Worm (Caenorhabditis elegans): ENCODE measurements around the gene F07G6.5.

DNA sequence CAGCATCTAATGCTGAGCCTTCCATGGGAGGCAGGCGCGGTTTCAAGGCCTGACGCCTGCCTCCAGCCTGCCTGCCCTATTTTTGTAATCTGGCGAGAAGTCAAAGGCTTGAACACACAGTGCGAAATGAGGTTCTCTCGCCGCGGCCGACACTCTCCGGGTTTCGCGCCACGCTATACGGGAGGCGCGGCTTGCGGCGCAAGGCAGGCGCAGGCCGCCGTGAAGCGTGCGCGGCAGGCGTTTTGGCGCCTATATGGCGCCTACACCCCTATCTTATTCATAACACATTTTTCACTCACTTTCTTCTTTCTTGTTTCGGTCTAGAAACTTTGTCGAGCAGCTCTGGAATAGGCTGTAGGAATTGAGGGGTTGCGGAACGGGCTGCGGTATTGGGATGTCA lies 3.4 kb downstream of the F07G6.5 start:
- TF ChIP-seq flt-1 (GFP tag; IDR thresholded peaks at IDR 0.05) (no peak), T22C8.4 (GFP tag; IDR thresholded peaks at IDR 0.05) (no peak), tab-1 (GFP tag; IDR thresholded peaks at IDR 0.05) (0 out of 2 replicates have a peak, but pooled peaks have one; percentile 26), ztf-29 (GFP tag; IDR thresholded peaks at IDR 0.05) (no peak), ztf-23 (GFP tag; IDR thresholded peaks at IDR 0.05) (no peak), ref-1 (GFP tag; conservative IDR thresholded peaks at IDR 0.05) (no peak), med-1 (GFP tag; optimal IDR thresholded peaks at IDR 0.05; ENCODE audit: insufficient read depth) (no peak), cog-1 (tag; optimal IDR thresholded peaks at IDR 0.05) (no peak), klf-2 (GFP tag; conservative IDR thresholded peaks at IDR 0.05) (no peak)
